Fruit fly (Drosophila melanogaster): ENCODE results near the gene eIF5B.

Gene eIF5B

dm6 chr3L:3418207-3419086 is 42.3 kb downstream of the eIF5B start:
- TF ChIP-seq CG17801 (GFP tag; optimal IDR thresholded peaks at IDR 0.05; ENCODE audit: partially characterized antibody), result no peak

dm6 chr3L:3417759-3418158 is 43.0 kb downstream of the eIF5B start:
- TF ChIP-seq CG17801 (GFP tag; optimal IDR thresholded peaks at IDR 0.05; ENCODE audit: partially characterized antibody), result peak; percentile 36

- TF ChIP-seq CG17801 (GFP tag; optimal IDR thresholded peaks at IDR 0.05; ENCODE audit: partially characterized antibody), result no peak
These were observed 43.7 kb downstream of the eIF5B start for dm6 chr3L:3417120-3417519.

dm6 chr3L:3415633-3416198 is 45.1 kb downstream of the eIF5B start:
- TF ChIP-seq CG17801 (GFP tag; optimal IDR thresholded peaks at IDR 0.05; ENCODE audit: partially characterized antibody), result no peak

dm6 chr3L:3414796-3415568 is 45.8 kb downstream of the eIF5B start:
- no peak for TF ChIP-seq CG17801 (GFP tag; optimal IDR thresholded peaks at IDR 0.05; ENCODE audit: partially characterized antibody)

dm6 chr3L:3411699-3412098 is 49.1 kb downstream of the eIF5B start:
- no peak for TF ChIP-seq CG17801 (GFP tag; optimal IDR thresholded peaks at IDR 0.05; ENCODE audit: partially characterized antibody)

- no peak for TF ChIP-seq CG17801 (GFP tag; optimal IDR thresholded peaks at IDR 0.05; ENCODE audit: partially characterized antibody)
These were observed 49.7 kb downstream of the eIF5B start for dm6 chr3L:3410978-3411629.

- TF ChIP-seq CG17801 (GFP tag; optimal IDR thresholded peaks at IDR 0.05; ENCODE audit: partially characterized antibody), result no peak
These were observed 51.0 kb downstream of the eIF5B start for dm6 chr3L:3409626-3410301.

- no peak for TF ChIP-seq CG17801 (GFP tag; optimal IDR thresholded peaks at IDR 0.05; ENCODE audit: partially characterized antibody)
These were observed 51.8 kb downstream of the eIF5B start for dm6 chr3L:3408796-3409625.

- no peak for TF ChIP-seq CG17801 (GFP tag; optimal IDR thresholded peaks at IDR 0.05; ENCODE audit: partially characterized antibody)
These were observed 52.5 kb downstream of the eIF5B start for dm6 chr3L:3408231-3408630.

dm6 chr3L:3407481-3407880 is 53.3 kb downstream of the eIF5B start:
- TF ChIP-seq CG17801 (GFP tag; optimal IDR thresholded peaks at IDR 0.05; ENCODE audit: partially characterized antibody), result no peak

- no peak for TF ChIP-seq CG17801 (GFP tag; optimal IDR thresholded peaks at IDR 0.05; ENCODE audit: partially characterized antibody)
These were observed 54.3 kb downstream of the eIF5B start for dm6 chr3L:3406307-3407061.

dm6 chr3L:3405592-3405991 is 55.2 kb downstream of the eIF5B start:
- TF ChIP-seq CG17801 (GFP tag; optimal IDR thresholded peaks at IDR 0.05; ENCODE audit: partially characterized antibody), result no peak
